Fruit fly (Drosophila melanogaster) whole organism, prepupa: Measurements from ENCODE around the gene IA-2.
A peak's percentile ranks its signal among the peaks of the same experiment; 100 is the strongest.

Experiments
- Blimp-1 ChIP-seq: fragments of 200-800 bp; sonication (Bioruptor generic); optimal IDR thresholded peaks from 3 replicates; lab custom pipeline; 2017; ENCODE audit warnings: missing biosample characterization, missing genetic modification characterization, mild to moderate bottlenecking, moderate library complexity, missing genetic modification reagents
- CG10631 ChIP-seq: fragments of 200-800 bp; sonication (Bioruptor generic); optimal IDR thresholded peaks from 2 replicates; lab custom pipeline; 2016; ENCODE audit warnings: missing biosample characterization, missing genetic modification characterization
- CG11294 ChIP-seq: fragments of 200-800 bp; sonication (Bioruptor generic); IDR thresholded peaks from 2 replicates; pipeline ENCODE4 v1.3.6; 2022; ENCODE audit warnings: missing biosample characterization, missing genetic modification characterization
- CG11762 ChIP-seq: fragments of 200-800 bp; sonication (Bioruptor generic); optimal IDR thresholded peaks from 3 replicates; lab custom pipeline; 2016; ENCODE audit warnings: missing biosample characterization, missing genetic modification characterization; ENCODE audit not compliant: insufficient read depth
- CG11902 ChIP-seq: fragments of 200-800 bp; sonication (Bioruptor generic); optimal IDR thresholded peaks from 3 replicates; lab custom pipeline; 2016; ENCODE audit warnings: missing biosample characterization, missing genetic modification characterization
- CG15336 ChIP-seq: fragments of 200-800 bp; sonication (Bioruptor generic); IDR thresholded peaks from 2 replicates; pipeline ENCODE4 v1.3.6; 2022; ENCODE audit warnings: missing biosample characterization, missing genetic modification characterization
- CG1621 ChIP-seq: fragments of 200-800 bp; sonication (Bioruptor generic); optimal IDR thresholded peaks from 3 replicates; lab custom pipeline; 2018; ENCODE audit warnings: missing biosample characterization, mild to moderate bottlenecking, missing genetic modification characterization
- CG16779 ChIP-seq: fragments of 200-800 bp; sonication (Bioruptor generic); optimal IDR thresholded peaks from 3 replicates; lab custom pipeline; 2017; ENCODE audit warnings: missing biosample characterization, mild to moderate bottlenecking, missing genetic modification characterization
- CG3032 ChIP-seq: fragments of 200-800 bp; optimal IDR thresholded peaks from 2 replicates; lab custom pipeline; 2019; ENCODE audit warnings: missing biosample characterization, mild to moderate bottlenecking, missing genetic modification characterization, moderate library complexity
- CG31627 ChIP-seq: fragments of 200-800 bp; sonication (Bioruptor generic); optimal IDR thresholded peaks from 3 replicates; lab custom pipeline; 2016; ENCODE audit warnings: missing biosample characterization, missing genetic modification characterization
- CG32006 ChIP-seq: fragments of 200-800 bp; sonication (Bioruptor generic); optimal IDR thresholded peaks from 3 replicates; lab custom pipeline; 2017; ENCODE audit warnings: missing biosample characterization, mild to moderate bottlenecking, missing genetic modification characterization
- CG34406 ChIP-seq: fragments of 200-800 bp; sonication (Bioruptor generic); optimal IDR thresholded peaks from 3 replicates; lab custom pipeline; 2016; ENCODE audit warnings: missing biosample characterization, missing genetic modification characterization
- CG3919 ChIP-seq: fragments of 200-800 bp; sonication (Bioruptor generic); optimal IDR thresholded peaks from 3 replicates; lab custom pipeline; 2016; ENCODE audit warnings: missing biosample characterization, missing genetic modification characterization
- CG4318 ChIP-seq: fragments of 200-800 bp; sonication (Bioruptor generic); optimal IDR thresholded peaks from 3 replicates; lab custom pipeline; 2017; ENCODE audit warnings: missing biosample characterization, mild to moderate bottlenecking, missing genetic modification characterization
- CG6276 ChIP-seq: fragments of 200-800 bp; sonication (Bioruptor generic); optimal IDR thresholded peaks from 2 replicates; lab custom pipeline; 2017; ENCODE audit warnings: missing biosample characterization, mild to moderate bottlenecking, missing genetic modification characterization
- CG6792 ChIP-seq: fragments of 200-800 bp; sonication (Bioruptor generic); optimal IDR thresholded peaks from 3 replicates; lab custom pipeline; 2016; ENCODE audit warnings: missing biosample characterization, missing genetic modification characterization
- CG6808 ChIP-seq: fragments of 200-800 bp; sonication (Bioruptor generic); optimal IDR thresholded peaks from 3 replicates; lab custom pipeline; 2017; ENCODE audit warnings: missing biosample characterization, missing genetic modification characterization, mild to moderate bottlenecking, moderate library complexity, missing genetic modification reagents
- CG6854 ChIP-seq: fragments of 200-800 bp; sonication (Bioruptor generic); optimal IDR thresholded peaks from 2 replicates; lab custom pipeline; 2017; ENCODE audit warnings: missing biosample characterization, mild to moderate bottlenecking, missing genetic modification characterization
- CG7368 ChIP-seq: fragments of 200-800 bp; sonication (Bioruptor generic); optimal IDR thresholded peaks from 3 replicates; lab custom pipeline; 2016; ENCODE audit warnings: missing biosample characterization, missing genetic modification characterization
- CG8119 ChIP-seq: fragments of 200-800 bp; sonication (Bioruptor generic); IDR thresholded peaks from 3 replicates; pipeline ENCODE4 v1.3.6; 2022; ENCODE audit warnings: missing biosample characterization, missing genetic modification characterization
- CG8319 ChIP-seq: fragments of 200-800 bp; sonication (Bioruptor generic); optimal IDR thresholded peaks from 3 replicates; lab custom pipeline; 2016; ENCODE audit warnings: missing biosample characterization, missing genetic modification characterization
- CG8632 ChIP-seq: fragments of 200-800 bp; sonication (Bioruptor generic); optimal IDR thresholded peaks from 3 replicates; lab custom pipeline; 2016; ENCODE audit warnings: missing biosample characterization, missing genetic modification characterization
- CG9139 ChIP-seq: fragments of 200-800 bp; sonication (Bioruptor generic); optimal IDR thresholded peaks from 3 replicates; lab custom pipeline; 2017; ENCODE audit warnings: missing biosample characterization, mild to moderate bottlenecking, missing genetic modification characterization
- Eip75B ChIP-seq: fragments of 200-800 bp; sonication (Bioruptor generic); optimal IDR thresholded peaks from 3 replicates; lab custom pipeline; 2016; ENCODE audit warnings: missing biosample characterization, missing genetic modification characterization
- Eip78C ChIP-seq: fragments of 200-800 bp; sonication (Bioruptor generic); peaks from one replicate; lab custom pipeline; 2016; ENCODE audit warnings: missing biosample characterization, missing genetic modification characterization
- Eip93F ChIP-seq: fragments of 200-800 bp; sonication (Bioruptor generic); optimal IDR thresholded peaks from 2 replicates; lab custom pipeline; 2016; ENCODE audit warnings: missing biosample characterization, mild to moderate bottlenecking, missing genetic modification characterization
- Ets96B ChIP-seq: fragments of 200-800 bp; optimal IDR thresholded peaks from 2 replicates; lab custom pipeline; 2019; ENCODE audit warnings: missing biosample characterization, mild to moderate bottlenecking, missing genetic modification characterization, moderate library complexity
- Gug ChIP-seq: fragments of 200-800 bp; sonication (Bioruptor generic); IDR thresholded peaks from 2 replicates; pipeline ENCODE4 v1.3.6; 2022; ENCODE audit warnings: missing biosample characterization, missing genetic modification characterization
- Hr38 ChIP-seq: sonication (Bioruptor generic); optimal IDR thresholded peaks from 2 replicates; lab custom pipeline; 2016; ENCODE audit warnings: missing biosample characterization, missing genetic modification characterization
- Hr39 ChIP-seq: fragments of 200-800 bp; sonication (Bioruptor generic); optimal IDR thresholded peaks from 2 replicates; lab custom pipeline; 2016; ENCODE audit warnings: missing biosample characterization, missing genetic modification characterization
- Hr4 ChIP-seq: fragments of 200-800 bp; sonication (Bioruptor generic); optimal IDR thresholded peaks from 3 replicates; lab custom pipeline; 2016; ENCODE audit warnings: missing biosample characterization, missing genetic modification characterization
- Lpt ChIP-seq: fragments of 200-800 bp; sonication (Bioruptor generic); optimal IDR thresholded peaks from 3 replicates; lab custom pipeline; 2016; ENCODE audit warnings: missing biosample characterization, missing genetic modification characterization
- Met ChIP-seq: fragments of 200-800 bp; sonication (Bioruptor generic); optimal IDR thresholded peaks from 3 replicates; lab custom pipeline; 2016; ENCODE audit warnings: missing biosample characterization, missing genetic modification characterization
- OdsH ChIP-seq: fragments of 200-800 bp; sonication (Bioruptor generic); optimal IDR thresholded peaks from 3 replicates; lab custom pipeline; 2016; ENCODE audit warnings: missing biosample characterization, missing genetic modification characterization
- Smox ChIP-seq: fragments of 200-800 bp; sonication (Bioruptor generic); optimal IDR thresholded peaks from 3 replicates; lab custom pipeline; 2016; ENCODE audit warnings: missing biosample characterization, missing genetic modification characterization
- Sox102F ChIP-seq: fragments of 200-800 bp; sonication (Bioruptor generic); optimal IDR thresholded peaks from 2 replicates; lab custom pipeline; 2016; ENCODE audit warnings: missing biosample characterization, mild to moderate bottlenecking, missing genetic modification characterization
- Sox14 ChIP-seq: fragments of 200-800 bp; sonication (Bioruptor generic); optimal IDR thresholded peaks from 3 replicates; lab custom pipeline; 2016; ENCODE audit warnings: missing biosample characterization, missing genetic modification characterization
- Sox15 ChIP-seq: fragments of 200-800 bp; sonication (Bioruptor generic); optimal IDR thresholded peaks from 3 replicates; lab custom pipeline; 2016; ENCODE audit warnings: missing biosample characterization, missing genetic modification characterization
- achi ChIP-seq: fragments of 200-800 bp; sonication (Bioruptor generic); optimal IDR thresholded peaks from 3 replicates; lab custom pipeline; 2016; ENCODE audit warnings: missing biosample characterization, missing genetic modification characterization
- acj6 ChIP-seq: fragments of 200-800 bp; sonication (Bioruptor generic); optimal IDR thresholded peaks from 3 replicates; lab custom pipeline; 2016; ENCODE audit warnings: missing biosample characterization, missing genetic modification characterization
- dac ChIP-seq: fragments of 200-800 bp; sonication (Bioruptor generic); optimal IDR thresholded peaks from 2 replicates; lab custom pipeline; 2017; ENCODE audit warnings: missing biosample characterization, mild to moderate bottlenecking, missing genetic modification characterization
- dsx ChIP-seq: fragments of 200-800 bp; optimal IDR thresholded peaks from 3 replicates; lab custom pipeline; 2019; ENCODE audit warnings: missing biosample characterization, mild to moderate bottlenecking, missing genetic modification characterization, moderate library complexity; ENCODE audit not compliant: poor library complexity, severe bottlenecking
- eg ChIP-seq: fragments of 200-800 bp; sonication (Bioruptor generic); IDR thresholded peaks from 3 replicates; pipeline ENCODE4 v1.3.6; 2022; ENCODE audit warnings: missing biosample characterization, missing genetic modification characterization
- fd59A ChIP-seq: fragments of 200-800 bp; sonication (Bioruptor generic); optimal IDR thresholded peaks from 2 replicates; lab custom pipeline; 2017; ENCODE audit warnings: missing biosample characterization, mild to moderate bottlenecking, missing genetic modification characterization, missing genetic modification reagents
- fkh ChIP-seq: fragments of 200-800 bp; sonication (Bioruptor generic); optimal IDR thresholded peaks from 3 replicates; lab custom pipeline; 2017; ENCODE audit warnings: missing biosample characterization, mild to moderate bottlenecking, missing genetic modification characterization, moderate library complexity
- net ChIP-seq: fragments of 200-800 bp; sonication (Bioruptor generic); optimal IDR thresholded peaks from 3 replicates; lab custom pipeline; 2016; ENCODE audit warnings: missing biosample characterization, missing genetic modification characterization
- pdm3 ChIP-seq: fragments of 200-800 bp; sonication (Bioruptor generic); optimal IDR thresholded peaks from 3 replicates; lab custom pipeline; 2016; ENCODE audit warnings: missing biosample characterization, missing genetic modification characterization
- salr ChIP-seq, 2 experiments: fragments of 200-800 bp; sonication (Bioruptor generic); optimal IDR thresholded peaks; 3 replicates each; lab custom pipeline; 2016 to 2018; ENCODE audit warnings: missing biosample characterization in 2 of 2, missing genetic modification characterization in 2 of 2, mild to moderate bottlenecking in 1 of 2
- spab ChIP-seq: fragments of 200-800 bp; sonication (Bioruptor generic); optimal IDR thresholded peaks from 2 replicates; lab custom pipeline; 2017; ENCODE audit warnings: missing biosample characterization, mild to moderate bottlenecking, missing genetic modification characterization, missing genetic modification reagents
- ss ChIP-seq, 2 experiments: fragments of 200-800 bp; sonication (Bioruptor generic); optimal IDR thresholded peaks; 2 replicates in 1 of 2; 3 replicates in 1 of 2; lab custom pipeline; 2017 to 2018; ENCODE audit warnings: mild to moderate bottlenecking in 2 of 2, missing biosample characterization in 2 of 2, missing genetic modification characterization in 2 of 2, moderate library complexity in 1 of 2
- topi ChIP-seq: fragments of 200-800 bp; sonication (Bioruptor generic); optimal IDR thresholded peaks from 3 replicates; lab custom pipeline; 2016; ENCODE audit warnings: missing biosample characterization, missing genetic modification characterization
- vri ChIP-seq: fragments of 200-800 bp; sonication (Bioruptor generic); optimal IDR thresholded peaks from 3 replicates; lab custom pipeline; 2016; ENCODE audit warnings: missing biosample characterization, mild to moderate bottlenecking, missing genetic modification characterization

IA-2 gene

dm6 chr2L:1065038-1065437 is 17.2 kb upstream of the IA-2 start:
- TF ChIP-seq CG8319 (GFP tag; lab: Kevin White, UChicago) (peak; percentile 56), spab (GFP tag; lab: Kevin White, UChicago) (peak; percentile 77), Hr4 (GFP tag; lab: Kevin White, UChicago) (peak; percentile 34), CG15336 (GFP tag; lab: Robert Waterston, UW) (peak; percentile 45), CG16779 (tag; lab: Kevin White, UChicago) (peak; percentile 26), salr (GFP tag; optimal IDR thresholded peaks at IDR 0.05; lab: Kevin White, UChicago) (peak; percentile 54 to 70), dsx (GFP tag; lab: Kevin White, UChicago) (peak; percentile 74), dac (GFP tag; lab: Kevin White, UChicago) (peak; percentile 36), net (peak; percentile 67), Eip93F (GFP tag; lab: Kevin White, UChicago) (peak; percentile 37), ss (GFP tag; optimal IDR thresholded peaks at IDR 0.05; lab: Kevin White, UChicago) (peak; percentile 71 to 77), Eip78C (GFP tag; lab: Kevin White, UChicago) (peak; percentile 95), Sox15 (GFP tag; lab: Kevin White, UChicago) (peak; percentile 62), CG4318 (peak; percentile 25), CG34406 (GFP tag; lab: Kevin White, UChicago) (peak; percentile 59), Lpt (peak; percentile 52), CG7368 (GFP tag; lab: Kevin White, UChicago) (peak; percentile 75), eg (GFP tag; lab: Robert Waterston, UW) (peak; percentile 75), acj6 (peak; percentile 73), Sox14 (GFP tag; lab: Kevin White, UChicago) (peak; percentile 85), pdm3 (peak; percentile 80), CG8632 (GFP tag; lab: Kevin White, UChicago) (peak; percentile 42), CG10631 (GFP tag; lab: Kevin White, UChicago) (peak; percentile 83), CG11294 (GFP tag; lab: Robert Waterston, UW) (no peak), topi (GFP tag; lab: Kevin White, UChicago) (peak; percentile 82), CG31627 (GFP tag; lab: Kevin White, UChicago) (peak; percentile 87), vri (GFP tag; lab: Kevin White, UChicago) (peak; percentile 75), CG6808 (GFP tag; lab: Kevin White, UChicago) (peak; percentile 86), CG6854 (GFP tag; lab: Kevin White, UChicago) (peak; percentile 73), CG1621 (tag; lab: Kevin White, UChicago) (peak; percentile 85), CG3919 (GFP tag; lab: Kevin White, UChicago) (peak; percentile 81), CG8119 (peak; percentile 78), Smox (GFP tag; lab: Kevin White, UChicago) (peak; percentile 83), CG9139 (GFP tag; lab: Kevin White, UChicago) (peak; percentile 67), Hr38 (GFP tag; lab: Kevin White, UChicago) (no peak), achi (GFP tag; lab: Kevin White, UChicago) (peak; percentile 72), Hr39 (GFP tag; lab: Kevin White, UChicago) (peak; percentile 87), OdsH (GFP tag; lab: Kevin White, UChicago) (peak; percentile 82), CG11762 (GFP tag; lab: Kevin White, UChicago) (peak; percentile 19), Blimp-1 (GFP tag; lab: Kevin White, UChicago) (peak; percentile 63), Ets96B (tag; lab: Kevin White, UChicago) (peak; percentile 79), Sox102F (GFP tag; lab: Kevin White, UChicago) (peak; percentile 86), Eip75B (GFP tag; lab: Kevin White, UChicago) (peak; percentile 72), CG11902 (peak; percentile 52), Gug (GFP tag; lab: Robert Waterston, UW) (peak; percentile 75), CG6276 (GFP tag; lab: Kevin White, UChicago) (no peak), CG3032 (peak; percentile 83), CG6792 (GFP tag; lab: Kevin White, UChicago) (peak; percentile 71), Met (GFP tag; lab: Kevin White, UChicago) (peak; percentile 87), fkh (GFP tag; lab: Kevin White, UChicago) (no peak), fd59A (GFP tag; lab: Kevin White, UChicago) (peak; percentile 87), CG32006 (GFP tag; lab: Kevin White, UChicago) (peak; percentile 67)
